Fruit fly (Drosophila melanogaster) whole organism, prepupa: ENCODE measurements around the gene CG5447.

Source experiments
- Blimp-1 ChIP-seq: fragments of 200-800 bp; sonication (Bioruptor generic); optimal IDR thresholded peaks from 3 replicates; lab custom pipeline; 2017; ENCODE audit warnings: missing biosample characterization, missing genetic modification characterization, mild to moderate bottlenecking, moderate library complexity, missing genetic modification reagents
- CG10631 ChIP-seq: fragments of 200-800 bp; sonication (Bioruptor generic); optimal IDR thresholded peaks from 2 replicates; lab custom pipeline; 2016; ENCODE audit warnings: missing biosample characterization, missing genetic modification characterization
- CG10669 ChIP-seq: fragments of 200-800 bp; sonication (Bioruptor generic); optimal IDR thresholded peaks from 3 replicates; lab custom pipeline; 2018; ENCODE audit warnings: missing biosample characterization, mild to moderate bottlenecking, missing genetic modification characterization, moderate library complexity
- CG11294 ChIP-seq: fragments of 200-800 bp; sonication (Bioruptor generic); IDR thresholded peaks from 2 replicates; pipeline ENCODE4 v1.3.6; 2022; ENCODE audit warnings: missing biosample characterization, missing genetic modification characterization
- CG11762 ChIP-seq: fragments of 200-800 bp; sonication (Bioruptor generic); optimal IDR thresholded peaks from 3 replicates; lab custom pipeline; 2016; ENCODE audit warnings: missing biosample characterization, missing genetic modification characterization; ENCODE audit not compliant: insufficient read depth
- CG16779 ChIP-seq: fragments of 200-800 bp; sonication (Bioruptor generic); optimal IDR thresholded peaks from 3 replicates; lab custom pipeline; 2017; ENCODE audit warnings: missing biosample characterization, mild to moderate bottlenecking, missing genetic modification characterization
- CG3032 ChIP-seq: fragments of 200-800 bp; optimal IDR thresholded peaks from 2 replicates; lab custom pipeline; 2019; ENCODE audit warnings: missing biosample characterization, mild to moderate bottlenecking, missing genetic modification characterization, moderate library complexity
- CG31627 ChIP-seq: fragments of 200-800 bp; sonication (Bioruptor generic); optimal IDR thresholded peaks from 3 replicates; lab custom pipeline; 2016; ENCODE audit warnings: missing biosample characterization, missing genetic modification characterization
- CG32006 ChIP-seq: fragments of 200-800 bp; sonication (Bioruptor generic); optimal IDR thresholded peaks from 3 replicates; lab custom pipeline; 2017; ENCODE audit warnings: missing biosample characterization, mild to moderate bottlenecking, missing genetic modification characterization
- CG34406 ChIP-seq: fragments of 200-800 bp; sonication (Bioruptor generic); optimal IDR thresholded peaks from 3 replicates; lab custom pipeline; 2016; ENCODE audit warnings: missing biosample characterization, missing genetic modification characterization
- CG3919 ChIP-seq: fragments of 200-800 bp; sonication (Bioruptor generic); optimal IDR thresholded peaks from 3 replicates; lab custom pipeline; 2016; ENCODE audit warnings: missing biosample characterization, missing genetic modification characterization
- CG6163 ChIP-seq: fragments of 200-800 bp; sonication (Bioruptor generic); IDR thresholded peaks from 3 replicates; pipeline ENCODE4 v1.3.6; 2022; ENCODE audit warnings: missing biosample characterization, missing genetic modification characterization
- CG6276 ChIP-seq: fragments of 200-800 bp; sonication (Bioruptor generic); optimal IDR thresholded peaks from 2 replicates; lab custom pipeline; 2017; ENCODE audit warnings: missing biosample characterization, mild to moderate bottlenecking, missing genetic modification characterization
- CG6808 ChIP-seq: fragments of 200-800 bp; sonication (Bioruptor generic); optimal IDR thresholded peaks from 3 replicates; lab custom pipeline; 2017; ENCODE audit warnings: missing biosample characterization, missing genetic modification characterization, mild to moderate bottlenecking, moderate library complexity, missing genetic modification reagents
- CG8119 ChIP-seq: fragments of 200-800 bp; sonication (Bioruptor generic); IDR thresholded peaks from 3 replicates; pipeline ENCODE4 v1.3.6; 2022; ENCODE audit warnings: missing biosample characterization, missing genetic modification characterization
- CG8319 ChIP-seq: fragments of 200-800 bp; sonication (Bioruptor generic); optimal IDR thresholded peaks from 3 replicates; lab custom pipeline; 2016; ENCODE audit warnings: missing biosample characterization, missing genetic modification characterization
- CG8632 ChIP-seq: fragments of 200-800 bp; sonication (Bioruptor generic); optimal IDR thresholded peaks from 3 replicates; lab custom pipeline; 2016; ENCODE audit warnings: missing biosample characterization, missing genetic modification characterization
- Eip75B ChIP-seq: fragments of 200-800 bp; sonication (Bioruptor generic); optimal IDR thresholded peaks from 3 replicates; lab custom pipeline; 2016; ENCODE audit warnings: missing biosample characterization, missing genetic modification characterization
- Eip93F ChIP-seq: fragments of 200-800 bp; sonication (Bioruptor generic); optimal IDR thresholded peaks from 2 replicates; lab custom pipeline; 2016; ENCODE audit warnings: missing biosample characterization, mild to moderate bottlenecking, missing genetic modification characterization
- Ets21C ChIP-seq: fragments of 200-800 bp; sonication (Bioruptor generic); optimal IDR thresholded peaks from 3 replicates; lab custom pipeline; 2016; ENCODE audit warnings: missing biosample characterization, missing genetic modification characterization
- Ets96B ChIP-seq: fragments of 200-800 bp; optimal IDR thresholded peaks from 2 replicates; lab custom pipeline; 2019; ENCODE audit warnings: missing biosample characterization, mild to moderate bottlenecking, missing genetic modification characterization, moderate library complexity
- Gug ChIP-seq: fragments of 200-800 bp; sonication (Bioruptor generic); IDR thresholded peaks from 2 replicates; pipeline ENCODE4 v1.3.6; 2022; ENCODE audit warnings: missing biosample characterization, missing genetic modification characterization
- Hr38 ChIP-seq: sonication (Bioruptor generic); optimal IDR thresholded peaks from 2 replicates; lab custom pipeline; 2016; ENCODE audit warnings: missing biosample characterization, missing genetic modification characterization
- Hr39 ChIP-seq: fragments of 200-800 bp; sonication (Bioruptor generic); optimal IDR thresholded peaks from 2 replicates; lab custom pipeline; 2016; ENCODE audit warnings: missing biosample characterization, missing genetic modification characterization
- Hr4 ChIP-seq: fragments of 200-800 bp; sonication (Bioruptor generic); optimal IDR thresholded peaks from 3 replicates; lab custom pipeline; 2016; ENCODE audit warnings: missing biosample characterization, missing genetic modification characterization
- Lpt ChIP-seq: fragments of 200-800 bp; sonication (Bioruptor generic); optimal IDR thresholded peaks from 3 replicates; lab custom pipeline; 2016; ENCODE audit warnings: missing biosample characterization, missing genetic modification characterization
- Met ChIP-seq: fragments of 200-800 bp; sonication (Bioruptor generic); optimal IDR thresholded peaks from 3 replicates; lab custom pipeline; 2016; ENCODE audit warnings: missing biosample characterization, missing genetic modification characterization
- Smox ChIP-seq: fragments of 200-800 bp; sonication (Bioruptor generic); optimal IDR thresholded peaks from 3 replicates; lab custom pipeline; 2016; ENCODE audit warnings: missing biosample characterization, missing genetic modification characterization
- Sox14 ChIP-seq: fragments of 200-800 bp; sonication (Bioruptor generic); optimal IDR thresholded peaks from 3 replicates; lab custom pipeline; 2016; ENCODE audit warnings: missing biosample characterization, missing genetic modification characterization
- Sox15 ChIP-seq: fragments of 200-800 bp; sonication (Bioruptor generic); optimal IDR thresholded peaks from 3 replicates; lab custom pipeline; 2016; ENCODE audit warnings: missing biosample characterization, missing genetic modification characterization
- achi ChIP-seq: fragments of 200-800 bp; sonication (Bioruptor generic); optimal IDR thresholded peaks from 3 replicates; lab custom pipeline; 2016; ENCODE audit warnings: missing biosample characterization, missing genetic modification characterization
- acj6 ChIP-seq: fragments of 200-800 bp; sonication (Bioruptor generic); optimal IDR thresholded peaks from 3 replicates; lab custom pipeline; 2016; ENCODE audit warnings: missing biosample characterization, missing genetic modification characterization
- cyc ChIP-seq: fragments of 200-800 bp; sonication (Bioruptor generic); optimal IDR thresholded peaks from 3 replicates; lab custom pipeline; 2016; ENCODE audit warnings: missing biosample characterization, missing genetic modification characterization
- dac ChIP-seq: fragments of 200-800 bp; sonication (Bioruptor generic); optimal IDR thresholded peaks from 2 replicates; lab custom pipeline; 2017; ENCODE audit warnings: missing biosample characterization, mild to moderate bottlenecking, missing genetic modification characterization
- dsx ChIP-seq: fragments of 200-800 bp; optimal IDR thresholded peaks from 3 replicates; lab custom pipeline; 2019; ENCODE audit warnings: missing biosample characterization, mild to moderate bottlenecking, missing genetic modification characterization, moderate library complexity; ENCODE audit not compliant: poor library complexity, severe bottlenecking
- eg ChIP-seq: fragments of 200-800 bp; sonication (Bioruptor generic); IDR thresholded peaks from 3 replicates; pipeline ENCODE4 v1.3.6; 2022; ENCODE audit warnings: missing biosample characterization, missing genetic modification characterization
- fd59A ChIP-seq: fragments of 200-800 bp; sonication (Bioruptor generic); optimal IDR thresholded peaks from 2 replicates; lab custom pipeline; 2017; ENCODE audit warnings: missing biosample characterization, mild to moderate bottlenecking, missing genetic modification characterization, missing genetic modification reagents
- fd85E ChIP-seq: fragments of 200-800 bp; sonication (Bioruptor generic); optimal IDR thresholded peaks from 3 replicates; lab custom pipeline; 2016; ENCODE audit warnings: missing biosample characterization, missing genetic modification characterization
- fkh ChIP-seq: fragments of 200-800 bp; sonication (Bioruptor generic); optimal IDR thresholded peaks from 3 replicates; lab custom pipeline; 2017; ENCODE audit warnings: missing biosample characterization, mild to moderate bottlenecking, missing genetic modification characterization, moderate library complexity
- lz ChIP-seq: fragments of 200-800 bp; sonication (Bioruptor generic); optimal IDR thresholded peaks from 3 replicates; lab custom pipeline; 2016; ENCODE audit warnings: missing biosample characterization, missing genetic modification characterization
- pdm3 ChIP-seq: fragments of 200-800 bp; sonication (Bioruptor generic); optimal IDR thresholded peaks from 3 replicates; lab custom pipeline; 2016; ENCODE audit warnings: missing biosample characterization, missing genetic modification characterization
- salr ChIP-seq, 2 experiments: fragments of 200-800 bp; sonication (Bioruptor generic); optimal IDR thresholded peaks; 3 replicates each; lab custom pipeline; 2016 to 2018; ENCODE audit warnings: missing biosample characterization in 2 of 2, missing genetic modification characterization in 2 of 2, mild to moderate bottlenecking in 1 of 2
- ss ChIP-seq, 2 experiments: fragments of 200-800 bp; sonication (Bioruptor generic); optimal IDR thresholded peaks; 2 replicates in 1 of 2; 3 replicates in 1 of 2; lab custom pipeline; 2017 to 2018; ENCODE audit warnings: mild to moderate bottlenecking in 2 of 2, missing biosample characterization in 2 of 2, missing genetic modification characterization in 2 of 2, moderate library complexity in 1 of 2
- svp ChIP-seq: fragments of 200-800 bp; sonication (Bioruptor generic); peaks from one replicate; lab custom pipeline; 2016; ENCODE audit warnings: missing biosample characterization, missing genetic modification characterization

Gene CG5447

dm6 chr3R:26413788-26414187, 38.5 kb upstream of the CG5447 start, which contains the start of gene Ald2:
TSS of gene Ald2 (plus strand) at chr3R:26414088.
- TF ChIP-seq svp (GFP tag; lab: Kevin White, UChicago) (peak; percentile 13), Sox14 (GFP tag; lab: Kevin White, UChicago) (no peak), CG6163 (GFP tag; lab: Robert Waterston, UW) (no peak)
- TF ChIP-seq, all 60 proteins: peak for 1

dm6 chr3R:26425005-26425404, 27.3 kb upstream of the CG5447 start, which contains the start of gene CG6503:
TSS of gene CG6503 (minus strand) at chr3R:26425105.
- no peak for TF ChIP-seq dsx
- no peak for TF ChIP-seq fkh (GFP tag; lab: Kevin White, UChicago)
- no peak for TF ChIP-seq acj6
- TF ChIP-seq svp (GFP tag; lab: Kevin White, UChicago), result peak; percentile 44
- TF ChIP-seq fd85E, result no peak
- TF ChIP-seq Sox14 (GFP tag; lab: Kevin White, UChicago), result no peak

- TF ChIP-seq svp (GFP tag; lab: Kevin White, UChicago) (peak; percentile 77), Ets21C (no peak)
Observed at dm6 chr3R:26425681-26426080, 26.7 kb upstream of the CG5447 start, which contains the start of gene CG34291. TSS of gene CG34291 (minus strand) at chr3R:26425781.

dm6 chr3R:26428220-26428619, 24.1 kb upstream of the CG5447 start:
- TF ChIP-seq CG10669 (GFP tag; lab: Kevin White, UChicago) (peak; percentile 52), Lpt (GFP tag; lab: Kevin White, UChicago) (peak; percentile 43), Sox14 (GFP tag; lab: Kevin White, UChicago) (peak; percentile 44), Eip75B (GFP tag; lab: Kevin White, UChicago) (peak; percentile 36), Ets96B (tag; lab: Kevin White, UChicago) (peak; percentile 50), svp (GFP tag; lab: Kevin White, UChicago) (peak; percentile 66), CG11762 (peak; percentile 12), salr (GFP tag; optimal IDR thresholded peaks at IDR 0.05; lab: Kevin White, UChicago) (peak in 1 of 2 experiments; percentile 9), CG16779 (no peak), CG8119 (GFP tag; lab: Robert Waterston, UW) (peak; percentile 61; the same call in 2 of the 3 replicates), CG10631 (GFP tag; lab: Kevin White, UChicago) (peak; percentile 34), dsx (no peak), fd59A (peak; percentile 19), Eip93F (GFP tag; lab: Kevin White, UChicago) (no peak), Ets21C (no peak), CG31627 (GFP tag; lab: Kevin White, UChicago) (no peak), ss (GFP tag; optimal IDR thresholded peaks at IDR 0.05; lab: Kevin White, UChicago) (peak; percentile 35 to 40), Sox15 (no peak), achi (GFP tag; lab: Kevin White, UChicago) (peak; percentile 47), cyc (GFP tag; lab: Kevin White, UChicago) (peak; percentile 27), CG6276 (GFP tag; lab: Kevin White, UChicago) (peak; percentile 26), Met (GFP tag; lab: Kevin White, UChicago) (peak; percentile 29), CG6808 (GFP tag; lab: Kevin White, UChicago) (peak; percentile 19), dac (GFP tag; lab: Kevin White, UChicago) (no peak), CG3032 (peak; percentile 16), lz (GFP tag; lab: Kevin White, UChicago) (peak; percentile 24), pdm3 (GFP tag; lab: Kevin White, UChicago) (peak; percentile 34), Blimp-1 (GFP tag; lab: Kevin White, UChicago) (no peak), eg (0 out of 3 replicates have a peak, but pooled peaks have one; percentile 26), Smox (peak; percentile 5), Gug (GFP tag; lab: Robert Waterston, UW) (no peak), CG3919 (GFP tag; lab: Kevin White, UChicago) (peak; percentile 58), acj6 (peak; percentile 23), CG8632 (GFP tag; lab: Kevin White, UChicago) (peak; percentile 5), CG11294 (no peak), Hr38 (GFP tag; lab: Kevin White, UChicago) (no peak), CG8319 (GFP tag; lab: Kevin White, UChicago) (no peak), CG32006 (GFP tag; lab: Kevin White, UChicago) (peak; percentile 65), Hr4 (GFP tag; lab: Kevin White, UChicago) (peak; percentile 73), CG34406 (GFP tag; lab: Kevin White, UChicago) (peak; percentile 25), Hr39 (GFP tag; lab: Kevin White, UChicago) (no peak)
